Worm (Caenorhabditis elegans): ENCODE data around the gene Y54G2A.26.

ce11 chrIV:3016202-3016601 is 20.9 kb upstream of the Y54G2A.26 start:
- no peak for TF ChIP-seq him-1 (tag; optimal IDR thresholded peaks at IDR 0.05)
- no peak for TF ChIP-seq dao-5 (tag; optimal IDR thresholded peaks at IDR 0.05)

Measured in whole organism, L4/young adult.